Worm (Caenorhabditis elegans) whole organism, L4 larva: ENCODE results near the gene K07D4.6.
"Not testable (repeated sequence)": the region's sequence is repeated elsewhere in the genome, so short reads cannot be mapped to it uniquely, and the experiment has no call there.

Experiments used
- D1046.2 ChIP-seq: fragments of 200-800 bp; sonication (Bioruptor generic); IDR thresholded peaks from 2 replicates; pipeline ENCODE4 v1.3.6; 2022; ENCODE audit warnings: missing genetic modification characterization, missing compliant biosample characterization
- F10B5.3 ChIP-seq: sonication (generic microtip); optimal IDR thresholded peaks from 2 replicates; lab custom pipeline; 2016; ENCODE audit warnings: mild to moderate bottlenecking, missing genetic modification characterization, missing compliant biosample characterization
- F37D6.2 ChIP-seq: sonication (generic microtip); optimal IDR thresholded peaks from 2 replicates; lab custom pipeline; 2016; ENCODE audit warnings: mild to moderate bottlenecking, missing genetic modification characterization, missing compliant biosample characterization
- F44E2.7 ChIP-seq: fragments of 200-800 bp; sonication (Bioruptor generic); IDR thresholded peaks from 2 replicates; pipeline ENCODE4 v2.1.2; 2022; ENCODE audit warnings: missing genetic modification characterization, missing compliant biosample characterization
- F49E8.2 ChIP-seq: sonication (generic microtip); optimal IDR thresholded peaks from 2 replicates; lab custom pipeline; 2016; ENCODE audit warnings: missing compliant biosample characterization, mild to moderate bottlenecking, missing genetic modification characterization, borderline replicate concordance
- T20F7.1 ChIP-seq: fragments of 200-800 bp; sonication (Bioruptor generic); optimal IDR thresholded peaks from 2 replicates; lab custom pipeline; 2018; ENCODE audit warnings: mild to moderate bottlenecking, missing genetic modification characterization, missing compliant biosample characterization
- T26A8.4 ChIP-seq: fragments of 200-800 bp; sonication (Bioruptor generic); IDR thresholded peaks from 2 replicates; pipeline ENCODE4 v1.3.6; 2022; ENCODE audit warnings: missing genetic modification characterization, missing compliant biosample characterization
- Y105C5A.15 ChIP-seq: fragments of 200-800 bp; sonication (Bioruptor generic); IDR thresholded peaks from 2 replicates; pipeline ENCODE4 v1.3.6; 2022; ENCODE audit warnings: missing genetic modification characterization, missing compliant biosample characterization
- ceh-20 ChIP-seq: fragments of 200-800 bp; sonication (Bioruptor generic); IDR thresholded peaks from 2 replicates; pipeline ENCODE4 v1.3.6; 2022; ENCODE audit warnings: missing genetic modification reagents, missing genetic modification characterization, missing compliant biosample characterization
- ceh-44 ChIP-seq: fragments of 200-800 bp; sonication (Bioruptor generic); IDR thresholded peaks from 2 replicates; pipeline ENCODE4 v1.3.6; 2022; ENCODE audit warnings: missing genetic modification reagents, missing genetic modification characterization, missing compliant biosample characterization
- ctbp-1 ChIP-seq: fragments of 200-800 bp; sonication (Bioruptor generic); IDR thresholded peaks from 2 replicates; pipeline ENCODE4 v1.3.6; 2022; ENCODE audit warnings: missing genetic modification reagents, missing genetic modification characterization, missing compliant biosample characterization
- daf-19 ChIP-seq: fragments of 200-800 bp; sonication (Bioruptor generic); conservative IDR thresholded peaks from 2 replicates; pipeline ENCODE4 v1.3.6; 2022; ENCODE audit warnings: missing genetic modification characterization, missing compliant biosample characterization
- daf-8 ChIP-seq: fragments of 200-800 bp; sonication (Bioruptor generic); IDR thresholded peaks from 2 replicates; pipeline ENCODE4 v1.3.6; 2022; ENCODE audit warnings: missing genetic modification characterization, missing compliant biosample characterization
- dmd-8 ChIP-seq: fragments of 200-800 bp; sonication (Bioruptor generic); IDR thresholded peaks from 2 replicates; pipeline ENCODE4 v1.3.6; 2022; ENCODE audit warnings: missing genetic modification characterization, missing compliant biosample characterization
- dmd-9 ChIP-seq: fragments of 200-800 bp; sonication (Bioruptor generic); IDR thresholded peaks from 2 replicates; pipeline ENCODE4 v1.3.6; 2022; ENCODE audit warnings: missing genetic modification reagents, missing genetic modification characterization, missing compliant biosample characterization
- dpl-1 ChIP-seq: fragments of 150-350 bp; optimal IDR thresholded peaks from 2 replicates; lab custom pipeline; 2014; ENCODE audit warnings: missing biosample characterization, missing genetic modification reagents, missing genetic modification characterization
- duxl-1 ChIP-seq: sonication (generic microtip); optimal IDR thresholded peaks from 2 replicates; lab custom pipeline; 2016; ENCODE audit warnings: mild to moderate bottlenecking, missing genetic modification characterization, moderate library complexity, missing compliant biosample characterization; ENCODE audit not compliant: poor library complexity
- dve-1 ChIP-seq: sonication (generic microtip); optimal IDR thresholded peaks from 2 replicates; lab custom pipeline; 2017; ENCODE audit warnings: antibody characterized with exemption, mild to moderate bottlenecking, missing genetic modification characterization, missing compliant biosample characterization; ENCODE audit not compliant: insufficient read depth
- hif-1 ChIP-seq, 2 experiments: sonication (generic microtip); optimal IDR thresholded peaks; 2 replicates each; lab custom pipeline; 2016 to 2017; ENCODE audit warnings: missing compliant biosample characterization in 2 of 2, missing genetic modification characterization in 2 of 2, missing genetic modification reagents in 2 of 2, missing genotype in 2 of 2, mild to moderate bottlenecking in 1 of 2
- hlh-11 ChIP-seq: fragments of 200-800 bp; sonication (Bioruptor generic); optimal IDR thresholded peaks from 2 replicates; lab custom pipeline; 2018; ENCODE audit warnings: mild to moderate bottlenecking, missing genetic modification characterization, missing compliant biosample characterization
- hmg-1.1 ChIP-seq: fragments of 200-800 bp; sonication (Bioruptor generic); IDR thresholded peaks from 2 replicates; pipeline ENCODE4 v1.3.6; 2022; ENCODE audit warnings: missing genetic modification reagents, missing genetic modification characterization, missing compliant biosample characterization
- lim-7 ChIP-seq: fragments of 200-800 bp; sonication (Bioruptor generic); IDR thresholded peaks from 2 replicates; pipeline ENCODE4 v1.3.6; 2022; ENCODE audit warnings: missing genetic modification characterization, missing compliant biosample characterization
- lin-1 ChIP-seq: fragments of 200-800 bp; sonication (Bioruptor generic); IDR thresholded peaks from 2 replicates; pipeline ENCODE4 v1.3.6; 2022; ENCODE audit warnings: missing genetic modification reagents, missing genetic modification characterization, missing compliant biosample characterization
- lin-29 ChIP-seq: fragments of 200-800 bp; sonication (Bioruptor generic); IDR thresholded peaks from 2 replicates; pipeline ENCODE4 v1.3.6; 2022; ENCODE audit warnings: missing genetic modification reagents, missing genetic modification characterization, missing compliant biosample characterization
- lin-38 ChIP-seq: fragments of 200-800 bp; sonication (Bioruptor generic); IDR thresholded peaks from 2 replicates; pipeline ENCODE4 v1.3.6; 2022; ENCODE audit warnings: missing genetic modification reagents, missing genetic modification characterization, missing compliant biosample characterization
- madf-5 ChIP-seq, 2 experiments: fragments of 200-800 bp; sonication (Bioruptor generic); IDR thresholded peaks; 2 replicates each; pipeline ENCODE4 v1.3.6; 2022; ENCODE audit warnings: missing compliant biosample characterization in 2 of 2, missing genetic modification characterization in 2 of 2
- madf-9 ChIP-seq: fragments of 200-800 bp; sonication (Bioruptor generic); conservative IDR thresholded peaks from 2 replicates; pipeline ENCODE4 v1.3.6; 2022; ENCODE audit warnings: missing genetic modification reagents, missing genetic modification characterization, missing compliant biosample characterization
- mdt-29 ChIP-seq: fragments of 200-800 bp; sonication (Bioruptor generic); IDR thresholded peaks from 2 replicates; pipeline ENCODE4 v1.3.6; 2022; ENCODE audit warnings: missing genetic modification reagents, missing genetic modification characterization, missing compliant biosample characterization
- mes-2 ChIP-seq: sonication (generic microtip); optimal IDR thresholded peaks from 2 replicates; lab custom pipeline; 2016; ENCODE audit warnings: missing genotype, mild to moderate bottlenecking, missing genetic modification characterization, missing compliant biosample characterization; ENCODE audit not compliant: poor library complexity, severe bottlenecking
- mxl-2 ChIP-seq: fragments of 200-800 bp; sonication (Bioruptor generic); conservative IDR thresholded peaks from 2 replicates; pipeline ENCODE4 v1.3.6; 2022; ENCODE audit warnings: missing genetic modification reagents, missing genetic modification characterization, missing compliant biosample characterization
- mxl-3 ChIP-seq: fragments of 200-800 bp; sonication (Bioruptor generic); optimal IDR thresholded peaks from 2 replicates; lab custom pipeline; 2018; ENCODE audit warnings: mild to moderate bottlenecking, missing genetic modification characterization, missing compliant biosample characterization
- nhr-102 ChIP-seq: sonication (generic microtip); optimal IDR thresholded peaks from 2 replicates; lab custom pipeline; 2016; ENCODE audit warnings: mild to moderate bottlenecking, missing genetic modification characterization, moderate library complexity, missing compliant biosample characterization
- nhr-41 ChIP-seq: fragments of 200-800 bp; sonication (Bioruptor generic); IDR thresholded peaks from 2 replicates; pipeline ENCODE4 v1.3.6; 2022; ENCODE audit warnings: missing genetic modification reagents, missing genetic modification characterization, missing compliant biosample characterization
- nhr-42 ChIP-seq: fragments of 200-800 bp; sonication (Bioruptor generic); IDR thresholded peaks from 2 replicates; pipeline ENCODE4 v1.3.6; 2022; ENCODE audit warnings: missing genetic modification characterization, missing compliant biosample characterization
- nhr-48 ChIP-seq: sonication (generic microtip); optimal IDR thresholded peaks from 2 replicates; lab custom pipeline; 2016; ENCODE audit warnings: mild to moderate bottlenecking, missing genetic modification characterization, missing compliant biosample characterization
- pha-4 ChIP-seq, 2 experiments: fragments of 150-350 bp in 1 of 2; fragments of 200-800 bp in 1 of 2; sonication (Bioruptor generic) in 1 of 2; IDR thresholded peaks in 1 of 2; optimal IDR thresholded peaks in 1 of 2; 2 replicates each; pipeline versions ENCODE4 v1.3.6 to Lab custom; 2014 to 2022; ENCODE audit warnings: missing genetic modification characterization in 2 of 2, missing genetic modification reagents in 2 of 2, missing biosample characterization in 1 of 2, missing compliant biosample characterization in 1 of 2
- php-3 ChIP-seq: fragments of 200-800 bp; sonication (Bioruptor generic); IDR thresholded peaks from 2 replicates; pipeline ENCODE4 v1.3.6; 2022; ENCODE audit warnings: missing genetic modification reagents, missing genetic modification characterization, missing compliant biosample characterization
- rbr-2 ChIP-seq: sonication (generic microtip); optimal IDR thresholded peaks from 2 replicates; lab custom pipeline; 2016; ENCODE audit warnings: missing genotype, missing genetic modification characterization, missing compliant biosample characterization
- set-16 ChIP-seq: fragments of 200-800 bp; sonication (Bioruptor generic); IDR thresholded peaks from 2 replicates; pipeline ENCODE4 v1.3.6; 2022; ENCODE audit warnings: missing genetic modification reagents, missing genetic modification characterization, missing compliant biosample characterization
- snpc-1.2 ChIP-seq: fragments of 200-800 bp; sonication (Bioruptor generic); IDR thresholded peaks from 2 replicates; pipeline ENCODE4 v1.3.6; 2022; ENCODE audit warnings: missing genetic modification reagents, missing genetic modification characterization, missing compliant biosample characterization
- tag-97 ChIP-seq: fragments of 200-800 bp; sonication (Bioruptor generic); IDR thresholded peaks from 2 replicates; pipeline ENCODE4 v1.3.6; 2022; ENCODE audit warnings: missing genetic modification characterization, missing compliant biosample characterization
- tra-1 ChIP-seq: fragments of 200-800 bp; sonication (Bioruptor generic); IDR thresholded peaks from 2 replicates; pipeline ENCODE4 v1.3.6; 2022; ENCODE audit warnings: missing genetic modification reagents, missing genetic modification characterization, missing compliant biosample characterization
- unc-130 ChIP-seq: sonication (generic microtip); optimal IDR thresholded peaks from 2 replicates; lab custom pipeline; 2016; ENCODE audit warnings: missing genetic modification reagents, missing genetic modification characterization, missing compliant biosample characterization
- vab-7 ChIP-seq: fragments of 200-800 bp; sonication (Bioruptor generic); IDR thresholded peaks from 2 replicates; pipeline ENCODE4 v1.3.6; 2022; ENCODE audit warnings: missing genetic modification reagents, missing genetic modification characterization, missing compliant biosample characterization
- zfp-2 ChIP-seq: sonication (generic microtip); optimal IDR thresholded peaks from 2 replicates; lab custom pipeline; 2016; ENCODE audit warnings: mild to moderate bottlenecking, missing genetic modification characterization, missing compliant biosample characterization
- zfp-3 ChIP-seq: fragments of 200-800 bp; sonication (Bioruptor generic); conservative IDR thresholded peaks from 2 replicates; pipeline ENCODE4 v1.3.6; 2022; ENCODE audit warnings: missing genetic modification reagents, missing genetic modification characterization, missing compliant biosample characterization

The K07D4.6 gene

DNA sequence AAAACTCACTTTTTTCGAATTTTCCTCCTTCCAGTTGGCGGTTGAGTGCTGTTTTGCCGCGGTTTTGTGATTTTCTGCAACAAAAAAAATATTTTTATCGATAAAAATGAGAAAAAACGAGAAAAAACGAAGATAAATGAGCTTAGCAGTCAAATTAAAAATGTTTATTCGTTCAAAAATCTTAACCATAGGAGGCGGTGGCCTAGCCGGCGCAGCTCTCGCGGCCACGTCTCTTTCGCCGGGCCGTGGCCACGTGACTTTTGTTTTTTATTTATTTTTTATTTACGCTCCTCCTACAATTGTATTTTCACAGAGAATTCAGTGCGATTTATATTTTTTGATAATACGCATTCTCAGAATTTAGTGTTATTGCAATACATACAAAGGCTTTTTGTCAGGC lies 31.2 kb upstream of the K07D4.6 start (continued):
- TF ChIP-seq dve-1 (tag; lab: Kevin White, UChicago): peak; percentile 11
- peak in 1 of 2 experiments; percentile 29 for TF ChIP-seq hif-1 (tag; optimal IDR thresholded peaks at IDR 0.05; lab: Kevin White, UChicago)

DNA sequence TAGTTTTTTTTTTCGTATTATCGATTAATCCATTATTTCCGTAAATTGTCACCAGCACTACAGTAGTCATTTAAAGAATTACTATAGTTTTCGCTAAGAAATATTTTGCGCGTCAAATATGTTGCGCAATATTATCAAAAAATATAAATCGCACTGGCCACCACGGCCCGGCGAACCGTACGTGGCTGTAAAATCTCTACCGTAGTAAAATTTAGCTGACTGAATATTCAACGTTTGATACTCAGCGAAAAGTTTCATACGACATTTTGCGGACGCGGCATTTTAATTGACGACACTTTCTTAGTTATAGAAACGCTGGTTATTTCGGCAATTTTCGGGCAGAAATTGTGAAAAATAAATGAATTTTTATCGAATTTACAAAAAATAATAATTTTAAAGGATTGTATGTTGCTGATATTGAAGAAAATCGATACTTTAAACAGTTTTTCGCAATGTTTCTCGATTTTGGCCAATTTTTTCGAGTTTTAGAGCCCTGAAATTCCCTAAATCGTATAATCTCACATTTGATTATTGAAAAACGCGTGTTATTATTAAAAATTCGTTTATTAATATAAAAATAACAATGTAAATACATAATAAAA lies 29.4 kb upstream of the K07D4.6 start:
- TF ChIP-seq lin-29 (GFP tag; lab: Robert Waterston, UW) (peak; percentile 99), nhr-42 (GFP tag; lab: Robert Waterston, UW) (peak; percentile 99), daf-8 (GFP tag; lab: Robert Waterston, UW) (peak; percentile 75; the same call in 1 of the 2 replicates), Y105C5A.15 (GFP tag; lab: Robert Waterston, UW) (peak; percentile 72), set-16 (GFP tag; lab: Robert Waterston, UW) (peak; percentile 43), F37D6.2 (tag; lab: Kevin White, UChicago) (peak; percentile 34), unc-130 (GFP tag; lab: Kevin White, UChicago) (peak; percentile 35), mes-2 (tag; lab: Kevin White, UChicago) (peak; percentile 86), snpc-1.2 (peak; percentile 83), T26A8.4 (GFP tag; lab: Robert Waterston, UW) (peak; percentile 99), mxl-3 (GFP tag; lab: Kevin White, UChicago) (peak; percentile 53), madf-5 (GFP tag; IDR thresholded peaks at IDR 0.05; lab: Robert Waterston, UW) (peak; percentile 90 to 98; a peak in 3 of 4 replicates), tra-1 (GFP tag; lab: Robert Waterston, UW) (peak; percentile 100), ceh-20 (peak; percentile 100), zfp-3 (GFP tag; lab: Robert Waterston, UW) (peak; percentile 100), mxl-2 (peak; percentile 92), dmd-9 (GFP tag; lab: Robert Waterston, UW) (peak; percentile 100), hif-1 (tag; optimal IDR thresholded peaks at IDR 0.05; lab: Kevin White, UChicago) (peak in 1 of 2 experiments; percentile 25), rbr-2 (tag; lab: Kevin White, UChicago) (peak; percentile 83), tag-97 (GFP tag; lab: Robert Waterston, UW) (peak; percentile 97), F44E2.7 (GFP tag; lab: Robert Waterston, UW) (peak; percentile 89), nhr-102 (peak; percentile 91), madf-9 (GFP tag; lab: Robert Waterston, UW) (peak; percentile 98), hmg-1.1 (GFP tag; lab: Robert Waterston, UW) (peak; percentile 98), ceh-44 (GFP tag; lab: Robert Waterston, UW) (peak; percentile 95), php-3 (peak; percentile 99), lim-7 (GFP tag; lab: Robert Waterston, UW) (peak; percentile 69), duxl-1 (tag; lab: Kevin White, UChicago) (peak; percentile 69), dpl-1 (GFP tag; lab: Kevin White, UChicago) (peak; percentile 35), nhr-48 (peak; percentile 40), lin-1 (GFP tag; lab: Robert Waterston, UW) (peak; percentile 97), zfp-2 (tag; lab: Kevin White, UChicago) (peak; percentile 45), F49E8.2 (peak; percentile 24), F10B5.3 (peak; percentile 36), mdt-29 (peak; percentile 98), lin-38 (GFP tag; lab: Robert Waterston, UW) (peak; percentile 98), ctbp-1 (GFP tag; lab: Robert Waterston, UW) (peak; percentile 93), daf-19 (GFP tag; lab: Robert Waterston, UW) (peak; percentile 82), T20F7.1 (GFP tag; lab: Kevin White, UChicago) (peak; percentile 84), D1046.2 (GFP tag; lab: Robert Waterston, UW) (peak; percentile 98), nhr-41 (GFP tag; lab: Robert Waterston, UW) (peak; percentile 98), hlh-11 (peak; percentile 65), pha-4 (GFP tag; IDR thresholded peaks at IDR 0.05; lab: Robert Waterston, UW) (peak; percentile 98), dmd-8 (GFP tag; lab: Robert Waterston, UW) (peak; percentile 75; the same call in 1 of the 2 replicates), vab-7 (peak; percentile 97)
- TF ChIP-seq pha-4 (tag; optimal IDR thresholded peaks at IDR 0.05; lab: Kevin White, UChicago): not testable (repeated sequence)
